Worm (Caenorhabditis elegans) whole organism, L4 larva: ENCODE results near the gene R52.4.
A peak's percentile ranks its signal among the peaks of the same experiment; 100 is the strongest.

Experiments used
- F26F4.8 ChIP-seq: fragments of 200-800 bp; sonication (Bioruptor generic); conservative IDR thresholded peaks from 2 replicates; pipeline ENCODE4 v1.3.6; 2022; ENCODE audit warnings: missing genetic modification characterization, missing compliant biosample characterization
- F37D6.2 ChIP-seq: sonication (generic microtip); optimal IDR thresholded peaks from 2 replicates; lab custom pipeline; 2016; ENCODE audit warnings: mild to moderate bottlenecking, missing genetic modification characterization, missing compliant biosample characterization
- R02D3.7 ChIP-seq: fragments of 150-350 bp; sonication (generic microtip); optimal IDR thresholded peaks from 3 replicates; lab custom pipeline; 2014; ENCODE audit warnings: missing biosample characterization, missing genetic modification characterization
- Y75B8A.6 ChIP-seq: fragments of 200-800 bp; sonication (Bioruptor generic); IDR thresholded peaks from 2 replicates; pipeline ENCODE4 v1.3.6; 2022; ENCODE audit warnings: missing genetic modification reagents, missing genetic modification characterization, missing compliant biosample characterization
- aha-1 ChIP-seq: fragments of 150-350 bp; peaks from one replicate; lab custom pipeline; 2014; ENCODE audit warnings: missing biosample characterization, missing genetic modification characterization
- arid-1 ChIP-seq: fragments of 200-800 bp; sonication (Bioruptor generic); conservative IDR thresholded peaks from 2 replicates; pipeline ENCODE4 v1.3.6; 2022; ENCODE audit warnings: missing genetic modification reagents, missing genetic modification characterization, missing compliant biosample characterization
- ceh-20 ChIP-seq: fragments of 200-800 bp; sonication (Bioruptor generic); IDR thresholded peaks from 2 replicates; pipeline ENCODE4 v1.3.6; 2022; ENCODE audit warnings: missing genetic modification reagents, missing genetic modification characterization, missing compliant biosample characterization
- ceh-32 ChIP-seq: sonication (generic microtip); optimal IDR thresholded peaks from 2 replicates; lab custom pipeline; 2016; ENCODE audit warnings: mild to moderate bottlenecking, missing genetic modification characterization, missing compliant biosample characterization; ENCODE audit not compliant: poor library complexity
- cey-2 ChIP-seq: sonication (generic microtip); optimal IDR thresholded peaks from 3 replicates; lab custom pipeline; 2017; ENCODE audit warnings: missing genetic modification characterization, mild to moderate bottlenecking, missing compliant biosample characterization, antibody characterized with exemption, borderline replicate concordance; ENCODE audit not compliant: insufficient read depth
- daf-16 ChIP-seq, 3 experiments: sonication (generic microtip); optimal IDR thresholded peaks; 2 replicates each; lab custom pipeline; 2016 to 2017; ENCODE audit warnings: missing genetic modification characterization in 3 of 3, missing genetic modification reagents in 3 of 3, mild to moderate bottlenecking in 2 of 3, missing compliant biosample characterization in 2 of 3, missing biosample characterization in 1 of 3, moderate library complexity in 1 of 3
- daf-19 ChIP-seq: fragments of 200-800 bp; sonication (Bioruptor generic); conservative IDR thresholded peaks from 2 replicates; pipeline ENCODE4 v1.3.6; 2022; ENCODE audit warnings: missing genetic modification characterization, missing compliant biosample characterization
- dmd-6 ChIP-seq: fragments of 200-800 bp; sonication (Bioruptor generic); IDR thresholded peaks from 2 replicates; pipeline ENCODE4 v1.3.6; 2022; ENCODE audit warnings: missing genetic modification reagents, missing genetic modification characterization, missing compliant biosample characterization
- dmd-9 ChIP-seq: fragments of 200-800 bp; sonication (Bioruptor generic); IDR thresholded peaks from 2 replicates; pipeline ENCODE4 v1.3.6; 2022; ENCODE audit warnings: missing genetic modification reagents, missing genetic modification characterization, missing compliant biosample characterization
- gei-8 ChIP-seq: fragments of 200-800 bp; sonication (Bioruptor generic); optimal IDR thresholded peaks from 2 replicates; lab custom pipeline; 2018; ENCODE audit warnings: mild to moderate bottlenecking, missing genetic modification characterization, missing compliant biosample characterization
- hif-1 ChIP-seq, 2 experiments: sonication (generic microtip); optimal IDR thresholded peaks; 2 replicates each; lab custom pipeline; 2016 to 2017; ENCODE audit warnings: missing compliant biosample characterization in 2 of 2, missing genetic modification characterization in 2 of 2, missing genetic modification reagents in 2 of 2, missing genotype in 2 of 2, mild to moderate bottlenecking in 1 of 2
- hlh-11 ChIP-seq: fragments of 200-800 bp; sonication (Bioruptor generic); optimal IDR thresholded peaks from 2 replicates; lab custom pipeline; 2018; ENCODE audit warnings: mild to moderate bottlenecking, missing genetic modification characterization, missing compliant biosample characterization
- lim-7 ChIP-seq: fragments of 200-800 bp; sonication (Bioruptor generic); IDR thresholded peaks from 2 replicates; pipeline ENCODE4 v1.3.6; 2022; ENCODE audit warnings: missing genetic modification characterization, missing compliant biosample characterization
- lin-1 ChIP-seq: fragments of 200-800 bp; sonication (Bioruptor generic); IDR thresholded peaks from 2 replicates; pipeline ENCODE4 v1.3.6; 2022; ENCODE audit warnings: missing genetic modification reagents, missing genetic modification characterization, missing compliant biosample characterization
- lin-15B ChIP-seq: fragments of 150-350 bp; sonication (generic microtip); optimal IDR thresholded peaks from 3 replicates; lab custom pipeline; 2014; ENCODE audit warnings: missing biosample characterization, missing genetic modification characterization
- lin-39 ChIP-seq: fragments of 150-350 bp; optimal IDR thresholded peaks from 2 replicates; lab custom pipeline; 2014; ENCODE audit warnings: missing biosample characterization, missing genetic modification reagents, missing genetic modification characterization
- lir-3 ChIP-seq: sonication (generic microtip); optimal IDR thresholded peaks from 2 replicates; lab custom pipeline; 2016; ENCODE audit warnings: mild to moderate bottlenecking, missing genetic modification characterization, missing compliant biosample characterization
- madf-5 ChIP-seq, 2 experiments: fragments of 200-800 bp; sonication (Bioruptor generic); IDR thresholded peaks; 2 replicates each; pipeline ENCODE4 v1.3.6; 2022; ENCODE audit warnings: missing compliant biosample characterization in 2 of 2, missing genetic modification characterization in 2 of 2
- madf-9 ChIP-seq: fragments of 200-800 bp; sonication (Bioruptor generic); conservative IDR thresholded peaks from 2 replicates; pipeline ENCODE4 v1.3.6; 2022; ENCODE audit warnings: missing genetic modification reagents, missing genetic modification characterization, missing compliant biosample characterization
- mep-1 ChIP-seq: fragments of 150-350 bp; sonication (generic microtip); optimal IDR thresholded peaks from 3 replicates; lab custom pipeline; 2014; ENCODE audit warnings: missing biosample characterization, missing genetic modification characterization
- nhr-102 ChIP-seq: sonication (generic microtip); optimal IDR thresholded peaks from 2 replicates; lab custom pipeline; 2016; ENCODE audit warnings: mild to moderate bottlenecking, missing genetic modification characterization, moderate library complexity, missing compliant biosample characterization
- nhr-11 ChIP-seq: fragments of 150-350 bp; optimal IDR thresholded peaks from 2 replicates; lab custom pipeline; 2014; ENCODE audit warnings: missing biosample characterization, missing genetic modification characterization
- nhr-237 ChIP-seq: sonication (generic microtip); optimal IDR thresholded peaks from 2 replicates; lab custom pipeline; 2017; ENCODE audit warnings: missing biosample characterization, missing genetic modification characterization
- nhr-28 ChIP-seq: fragments of 150-350 bp; optimal IDR thresholded peaks from 2 replicates; lab custom pipeline; 2014; ENCODE audit warnings: missing biosample characterization, missing genetic modification characterization
- nhr-48 ChIP-seq: sonication (generic microtip); optimal IDR thresholded peaks from 2 replicates; lab custom pipeline; 2016; ENCODE audit warnings: mild to moderate bottlenecking, missing genetic modification characterization, missing compliant biosample characterization
- nhr-6 ChIP-seq: fragments of 150-350 bp; optimal IDR thresholded peaks from 2 replicates; lab custom pipeline; 2014; ENCODE audit warnings: missing biosample characterization, missing genetic modification characterization
- nhr-77 ChIP-seq: fragments of 150-350 bp; optimal IDR thresholded peaks from 2 replicates; lab custom pipeline; 2014; ENCODE audit warnings: missing biosample characterization, missing genetic modification characterization
- php-3 ChIP-seq: fragments of 200-800 bp; sonication (Bioruptor generic); IDR thresholded peaks from 2 replicates; pipeline ENCODE4 v1.3.6; 2022; ENCODE audit warnings: missing genetic modification reagents, missing genetic modification characterization, missing compliant biosample characterization
- pqm-1 ChIP-seq: sonication (generic microtip); optimal IDR thresholded peaks from 2 replicates; lab custom pipeline; 2017; ENCODE audit warnings: missing biosample characterization, missing genetic modification characterization
- sdz-12 ChIP-seq: fragments of 200-800 bp; sonication (Bioruptor generic); optimal IDR thresholded peaks from 2 replicates; lab custom pipeline; 2018; ENCODE audit warnings: mild to moderate bottlenecking, missing genetic modification characterization, missing compliant biosample characterization
- unc-62 ChIP-seq, 3 experiments: fragments of 150-350 bp in 1 of 3; sonication (generic microtip); optimal IDR thresholded peaks in 2 of 3; peaks in 1 of 3; 1 replicate in 1 of 3; 2 replicates in 2 of 3; lab custom pipeline; 2014 to 2017; ENCODE audit warnings: missing biosample characterization in 3 of 3, missing genetic modification characterization in 3 of 3, missing genetic modification reagents in 3 of 3, missing genotype in 1 of 3
- ztf-11 ChIP-seq: fragments of 150-350 bp; optimal IDR thresholded peaks from 2 replicates; lab custom pipeline; 2014; ENCODE audit warnings: missing biosample characterization, missing genetic modification characterization

Gene R52.4

DNA sequence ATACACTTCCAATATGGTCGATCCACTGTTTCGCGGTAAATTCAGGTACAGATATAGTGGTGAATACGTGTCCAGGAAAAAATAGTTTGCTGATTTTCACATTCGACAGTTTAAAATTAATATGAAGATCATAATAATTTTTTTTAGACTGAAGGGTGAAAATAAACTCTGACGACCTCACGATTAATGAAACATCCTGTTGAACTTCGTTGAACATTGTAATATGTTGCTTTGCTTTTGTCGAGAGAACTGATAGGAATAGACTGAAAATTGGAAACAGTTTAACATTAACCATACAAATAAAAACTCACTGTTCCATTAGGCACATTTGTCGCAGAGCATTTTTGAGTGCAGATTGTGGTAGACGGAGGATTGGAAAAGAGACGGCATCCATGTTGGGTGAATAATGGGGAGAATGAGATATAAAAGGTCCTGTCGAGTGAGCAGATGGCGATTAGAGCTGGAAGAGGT is 14.7 kb downstream of the R52.4 start, which contains the start of gene fbxb-37:
Gene fbxb-37 (minus strand): TSS at position 421 of the 471 bp plus-strand sequence.
- TF ChIP-seq hif-1 (tag; optimal IDR thresholded peaks at IDR 0.05; lab: Kevin White, UChicago) = no peak
- peak in 1 of 2 experiments; percentile 92 for TF ChIP-seq unc-62 (GFP tag; optimal IDR thresholded peaks at IDR 0.05 in 1 of 2; lab: Kevin White, UChicago)
- TF ChIP-seq unc-62 (tag; optimal IDR thresholded peaks at IDR 0.05; lab: Kevin White, UChicago) = no peak
- no peak for TF ChIP-seq daf-16 (GFP tag; optimal IDR thresholded peaks at IDR 0.05; lab: Kevin White, UChicago)
- no peak for TF ChIP-seq daf-16 (tag; optimal IDR thresholded peaks at IDR 0.05; lab: Kevin White, UChicago)
- TF ChIP-seq, all 104 proteins: peak for 1

DNA sequence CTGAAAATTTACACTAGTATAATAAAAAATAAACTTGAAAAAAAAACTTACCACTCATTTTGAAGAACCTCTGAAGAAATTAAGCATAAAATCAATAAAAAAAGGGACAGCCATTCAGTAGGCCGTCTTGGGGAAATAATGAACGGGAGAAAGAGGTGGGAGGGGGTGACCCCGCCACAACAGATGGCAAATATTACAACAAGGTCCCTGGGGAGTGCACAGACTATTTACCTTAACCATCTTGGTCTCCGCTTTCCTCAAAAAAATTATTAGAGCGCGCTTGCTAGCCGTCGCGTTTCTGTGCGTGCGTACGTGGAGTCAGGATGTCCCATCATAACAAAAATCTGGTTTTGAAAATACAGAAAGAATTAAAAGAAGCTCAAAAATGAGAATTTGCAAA is 16.2 kb downstream of the R52.4 start, which contains the start of gene T16A1.10:
Gene T16A1.10 (minus strand): TSS at position 123 of the 400 bp plus-strand sequence.
- TF ChIP-seq lin-15B (tag; lab: Kevin White, UChicago) = no peak
- peak in 1 of 2 experiments; percentile 11 for TF ChIP-seq unc-62 (GFP tag; optimal IDR thresholded peaks at IDR 0.05 in 1 of 2; lab: Kevin White, UChicago)
- no peak for TF ChIP-seq unc-62 (tag; optimal IDR thresholded peaks at IDR 0.05; lab: Kevin White, UChicago)
- TF ChIP-seq, all 104 proteins: peak for 1

DNA sequence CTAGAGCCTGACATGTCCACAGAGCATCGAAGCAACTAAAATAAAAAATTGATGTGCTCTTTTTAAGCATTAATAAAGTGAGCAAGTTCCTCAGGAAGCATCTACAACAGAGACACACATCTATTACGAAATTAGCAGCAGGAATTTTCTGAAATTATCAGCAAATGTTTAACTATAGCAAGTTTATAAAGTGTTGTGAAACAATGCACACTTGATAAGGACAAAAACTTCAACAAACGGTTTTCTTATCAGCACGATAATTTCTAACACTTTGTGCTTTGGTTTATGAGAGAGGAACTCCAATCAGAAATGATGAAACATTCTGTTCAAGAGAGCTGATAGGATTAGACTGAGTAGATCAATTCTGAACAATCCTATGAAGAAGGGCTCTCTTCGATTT is 17.6 kb downstream of the R52.4 start, which contains the start of gene trpl-5:
Gene trpl-5 (minus strand): TSS at position 32 of the 400 bp plus-strand sequence.
- TF ChIP-seq lim-7 (GFP tag; lab: Robert Waterston, UW) (no peak), lin-1 (GFP tag; lab: Robert Waterston, UW) (peak; percentile 72; the same call in 1 of the 2 replicates), nhr-48 (tag; lab: Kevin White, UChicago) (no peak), dmd-9 (GFP tag; lab: Robert Waterston, UW) (no peak), hlh-11 (tag; lab: Kevin White, UChicago) (peak; percentile 43), nhr-77 (tag; lab: Kevin White, UChicago) (peak; percentile 65), lin-39 (no peak), aha-1 (tag; lab: Kevin White, UChicago) (no peak), daf-16 (GFP tag; optimal IDR thresholded peaks at IDR 0.05; lab: Kevin White, UChicago) (no peak), daf-16 (tag; optimal IDR thresholded peaks at IDR 0.05; lab: Kevin White, UChicago) (no peak), Y75B8A.6 (GFP tag; lab: Robert Waterston, UW) (no peak), dmd-6 (GFP tag; lab: Robert Waterston, UW) (peak; percentile 70), ztf-11 (tag; lab: Kevin White, UChicago) (no peak), madf-9 (GFP tag; lab: Robert Waterston, UW) (no peak), mep-1 (tag; lab: Kevin White, UChicago) (no peak), ceh-32 (no peak), F37D6.2 (tag; lab: Kevin White, UChicago) (no peak), nhr-28 (peak; percentile 82), cey-2 (tag; lab: Kevin White, UChicago) (no peak), nhr-102 (no peak), php-3 (GFP tag; lab: Robert Waterston, UW) (peak; percentile 44; the same call in 1 of the 2 replicates), nhr-11 (tag; lab: Kevin White, UChicago) (no peak), R02D3.7 (tag; lab: Kevin White, UChicago) (no peak), ceh-20 (GFP tag; lab: Robert Waterston, UW) (no peak), nhr-6 (no peak), nhr-237 (tag; lab: Kevin White, UChicago) (no peak), sdz-12 (GFP tag; lab: Kevin White, UChicago) (no peak), F26F4.8 (GFP tag; lab: Robert Waterston, UW) (no peak), lir-3 (tag; lab: Kevin White, UChicago) (no peak), madf-5 (GFP tag; IDR thresholded peaks at IDR 0.05; lab: Robert Waterston, UW) (no peak), daf-19 (GFP tag; lab: Robert Waterston, UW) (no peak), arid-1 (no peak), gei-8 (GFP tag; lab: Kevin White, UChicago) (no peak), pqm-1 (tag; lab: Kevin White, UChicago) (peak; percentile 99)
